Fruit fly (Drosophila melanogaster) whole organism, embryonic: Measurements from ENCODE around the gene CG33284.

Source experiments
- Antp ChIP-seq: fragments of 200-800 bp; sonication (Bioruptor generic); optimal IDR thresholded peaks from 3 replicates; lab custom pipeline; 2016; ENCODE audit warnings: missing biosample characterization, missing genetic modification characterization
- Atf6 ChIP-seq: fragments of 200-800 bp; sonication (Bioruptor generic); IDR thresholded peaks from 2 replicates; pipeline ENCODE4 v1.3.6; 2022; ENCODE audit warnings: missing biosample characterization, missing genetic modification characterization
- CG10209 ChIP-seq: fragments of 200-800 bp; sonication (Bioruptor generic); optimal IDR thresholded peaks from 3 replicates; lab custom pipeline; 2017; ENCODE audit warnings: missing biosample characterization, mild to moderate bottlenecking, missing genetic modification characterization, missing genetic modification reagents
- CG11093 ChIP-seq: fragments of 200-800 bp; sonication (Bioruptor generic); IDR thresholded peaks from 3 replicates; pipeline ENCODE4 v1.3.6; 2022; ENCODE audit warnings: missing biosample characterization, missing genetic modification characterization
- CG12236 ChIP-seq: fragments of 200-800 bp; sonication (Bioruptor generic); optimal IDR thresholded peaks from 2 replicates; lab custom pipeline; 2016; ENCODE audit warnings: missing biosample characterization, missing genetic modification characterization
- CG12299 ChIP-seq: fragments of 200-800 bp; sonication (Bioruptor generic); optimal IDR thresholded peaks from 2 replicates; lab custom pipeline; 2018; ENCODE audit warnings: missing biosample characterization, mild to moderate bottlenecking, missing genetic modification characterization
- CG12391 ChIP-seq: fragments of 200-800 bp; sonication (Bioruptor generic); optimal IDR thresholded peaks from 3 replicates; lab custom pipeline; 2018; ENCODE audit warnings: missing biosample characterization, mild to moderate bottlenecking, missing genetic modification characterization, moderate library complexity
- CG13894 ChIP-seq: fragments of 200-800 bp; sonication (Bioruptor generic); optimal IDR thresholded peaks from 3 replicates; lab custom pipeline; 2018; ENCODE audit warnings: missing biosample characterization, mild to moderate bottlenecking, missing genetic modification characterization, moderate library complexity
- CG15269 ChIP-seq: fragments of 200-800 bp; sonication (Bioruptor generic); optimal IDR thresholded peaks from 2 replicates; lab custom pipeline; 2018; ENCODE audit warnings: missing biosample characterization, mild to moderate bottlenecking, missing genetic modification characterization, moderate library complexity
- CG18011 ChIP-seq: fragments of 200-800 bp; sonication (Bioruptor generic); optimal IDR thresholded peaks from 2 replicates; lab custom pipeline; 2017; ENCODE audit warnings: missing biosample characterization, missing genetic modification characterization, mild to moderate bottlenecking, moderate library complexity, missing genotype
- CG31365 ChIP-seq: fragments of 200-800 bp; sonication (Bioruptor generic); optimal IDR thresholded peaks from 2 replicates; lab custom pipeline; 2018; ENCODE audit warnings: missing biosample characterization, mild to moderate bottlenecking, missing genetic modification characterization
- CG3995 ChIP-seq: fragments of 200-800 bp; sonication (Bioruptor generic); optimal IDR thresholded peaks from 3 replicates; lab custom pipeline; 2016; ENCODE audit warnings: missing biosample characterization, missing genetic modification characterization
- CG4282 ChIP-seq: fragments of 200-800 bp; sonication (Bioruptor generic); optimal IDR thresholded peaks from 2 replicates; lab custom pipeline; 2016; ENCODE audit warnings: missing biosample characterization, missing genetic modification characterization
- CG4328 ChIP-seq: fragments of 200-800 bp; sonication (Bioruptor generic); optimal IDR thresholded peaks from 3 replicates; lab custom pipeline; 2017; ENCODE audit warnings: missing biosample characterization, missing genetic modification reagents, missing genetic modification characterization
- CG4424 ChIP-seq: fragments of 200-800 bp; sonication (Bioruptor generic); optimal IDR thresholded peaks from 3 replicates; lab custom pipeline; 2016; ENCODE audit warnings: missing biosample characterization, missing genetic modification characterization
- CG4730 ChIP-seq: fragments of 200-800 bp; sonication (Bioruptor generic); IDR thresholded peaks from 2 replicates; pipeline ENCODE4 v1.3.6; 2022; ENCODE audit warnings: missing biosample characterization, missing genetic modification characterization
- CG7745 ChIP-seq: fragments of 200-800 bp; sonication (Bioruptor generic); optimal IDR thresholded peaks from 2 replicates; lab custom pipeline; 2018; ENCODE audit warnings: missing biosample characterization, mild to moderate bottlenecking, missing genetic modification characterization, moderate library complexity
- CG7987 ChIP-seq: fragments of 200-800 bp; sonication (Bioruptor generic); optimal IDR thresholded peaks from 2 replicates; lab custom pipeline; 2018; ENCODE audit warnings: missing biosample characterization, mild to moderate bottlenecking, missing genetic modification characterization, moderate library complexity
- CHES-1-like ChIP-seq: fragments of 200-800 bp; sonication (Bioruptor generic); optimal IDR thresholded peaks from 2 replicates; lab custom pipeline; 2016; ENCODE audit warnings: missing biosample characterization, missing genetic modification characterization
- Dad ChIP-seq: fragments of 200-800 bp; sonication (Bioruptor generic); optimal IDR thresholded peaks from 3 replicates; lab custom pipeline; 2016; ENCODE audit warnings: missing biosample characterization, missing genetic modification characterization
- Dll ChIP-seq: fragments of 200-800 bp; sonication (Bioruptor generic); IDR thresholded peaks from 4 replicates; pipeline ENCODE4 v1.3.6; 2022; ENCODE audit warnings: missing biosample characterization, missing genetic modification characterization; ENCODE audit not compliant: partially characterized antibody
- E2f1 ChIP-seq: fragments of 200-800 bp; sonication (Bioruptor generic); IDR thresholded peaks from 2 replicates; pipeline ENCODE4 v1.3.6; 2022; ENCODE audit warnings: missing biosample characterization, missing genetic modification characterization
- Fer1 ChIP-seq: fragments of 200-800 bp; sonication (Bioruptor generic); optimal IDR thresholded peaks from 2 replicates; lab custom pipeline; 2017; ENCODE audit warnings: missing biosample characterization, mild to moderate bottlenecking, missing genetic modification characterization
- GATAe ChIP-seq: fragments of 200-800 bp; sonication (Bioruptor generic); conservative IDR thresholded peaks from 2 replicates; pipeline ENCODE4 v1.3.6; 2022; ENCODE audit warnings: missing biosample characterization, missing genetic modification characterization
- H15 ChIP-seq: fragments of 200-800 bp; sonication (Bioruptor generic); IDR thresholded peaks from 3 replicates; pipeline ENCODE4 v1.3.6; 2022; ENCODE audit warnings: missing biosample characterization, missing genetic modification characterization
- H2.0 ChIP-seq: fragments of 200-800 bp; sonication (Bioruptor generic); IDR thresholded peaks from 2 replicates; pipeline ENCODE4 v1.3.6; 2022; ENCODE audit warnings: missing biosample characterization, missing genetic modification characterization
- Hr51 ChIP-seq, 2 experiments: fragments of 200-800 bp; sonication (Bioruptor generic); optimal IDR thresholded peaks; 2 replicates in 1 of 2; 3 replicates in 1 of 2; lab custom pipeline; 2016 to 2018; ENCODE audit warnings: missing biosample characterization in 2 of 2, missing genetic modification characterization in 2 of 2, mild to moderate bottlenecking in 1 of 2, moderate library complexity in 1 of 2
- MESR4 ChIP-seq: fragments of 200-800 bp; sonication (Bioruptor generic); optimal IDR thresholded peaks from 2 replicates; lab custom pipeline; 2018; ENCODE audit warnings: missing biosample characterization, mild to moderate bottlenecking, missing genetic modification characterization, moderate library complexity
- Nf-YA ChIP-seq: fragments of 200-800 bp; sonication (Bioruptor generic); IDR thresholded peaks from 2 replicates; pipeline ENCODE4 v1.3.6; 2022; ENCODE audit warnings: missing biosample characterization, missing genetic modification characterization
- Nf-YB ChIP-seq: fragments of 200-800 bp; sonication (Bioruptor generic); optimal IDR thresholded peaks from 3 replicates; lab custom pipeline; 2019; ENCODE audit warnings: missing biosample characterization, mild to moderate bottlenecking, missing genetic modification characterization, moderate library complexity
- Oli ChIP-seq: fragments of 200-800 bp; sonication (Bioruptor generic); optimal IDR thresholded peaks from 2 replicates; lab custom pipeline; 2018; ENCODE audit warnings: missing biosample characterization, mild to moderate bottlenecking, missing genetic modification characterization, moderate library complexity
- Stat92E ChIP-seq, 3 experiments: fragments of >200 bp in 2 of 3; fragments of 200-800 bp in 1 of 3; sonication (Bioruptor generic) in 1 of 3; optimal IDR thresholded peaks; 2 replicates each; lab custom pipeline; 2017 to 2019; ENCODE audit warnings: missing biosample characterization in 3 of 3, missing genetic modification characterization in 3 of 3, mild to moderate bottlenecking in 1 of 3, moderate library complexity in 1 of 3
- Taf1 ChIP-seq: fragments of 200-800 bp; sonication (Bioruptor generic); IDR thresholded peaks from 2 replicates; pipeline ENCODE4 v1.3.6; 2022; ENCODE audit warnings: missing biosample characterization, missing genetic modification characterization
- Vsx1 ChIP-seq: fragments of 200-800 bp; sonication (Bioruptor generic); optimal IDR thresholded peaks from 2 replicates; lab custom pipeline; 2017; ENCODE audit warnings: missing biosample characterization, mild to moderate bottlenecking, missing genetic modification characterization, missing genetic modification reagents
- abd-A ChIP-seq: fragments of 200-800 bp; sonication (Bioruptor generic); optimal IDR thresholded peaks from 3 replicates; lab custom pipeline; 2019; ENCODE audit warnings: missing biosample characterization, mild to moderate bottlenecking, missing genetic modification characterization, moderate library complexity
- chif ChIP-seq, 2 experiments: fragments of 200-800 bp; sonication (Bioruptor generic); optimal IDR thresholded peaks; 3 replicates each; lab custom pipeline; 2016; ENCODE audit warnings: missing biosample characterization in 2 of 2, missing genetic modification characterization in 2 of 2
- exex ChIP-seq: fragments of 200-800 bp; sonication (Bioruptor generic); optimal IDR thresholded peaks from 4 replicates; lab custom pipeline; 2018; ENCODE audit warnings: missing biosample characterization, mild to moderate bottlenecking, missing genetic modification characterization, moderate library complexity
- gcm2 ChIP-seq: fragments of 200-800 bp; sonication (Bioruptor generic); optimal IDR thresholded peaks from 2 replicates; lab custom pipeline; 2016; ENCODE audit warnings: missing biosample characterization, missing genetic modification characterization
- hb ChIP-seq: fragments of 200-800 bp; sonication (Bioruptor generic); IDR thresholded peaks from 3 replicates; pipeline ENCODE4 v1.3.6; 2022; ENCODE audit warnings: missing biosample characterization, missing genetic modification characterization; ENCODE audit not compliant: partially characterized antibody
- kay ChIP-seq: fragments of 200-800 bp; sonication (Bioruptor generic); optimal IDR thresholded peaks from 2 replicates; lab custom pipeline; 2016; ENCODE audit warnings: missing biosample characterization, missing genetic modification characterization
- knrl ChIP-seq: fragments of 200-800 bp; sonication (Bioruptor generic); IDR thresholded peaks from 3 replicates; pipeline ENCODE4 v1.3.6; 2022; ENCODE audit warnings: missing biosample characterization, missing genetic modification characterization; ENCODE audit not compliant: partially characterized antibody
- lab ChIP-seq: fragments of 200-800 bp; sonication (Bioruptor generic); optimal IDR thresholded peaks from 3 replicates; lab custom pipeline; 2017; ENCODE audit warnings: missing biosample characterization, missing genetic modification characterization, mild to moderate bottlenecking, moderate library complexity, missing genetic modification reagents
- lmd ChIP-seq: fragments of 200-800 bp; sonication (Bioruptor generic); IDR thresholded peaks from 2 replicates; pipeline ENCODE4 v1.3.6; 2022; ENCODE audit warnings: missing biosample characterization, missing genetic modification characterization
- luna ChIP-seq: fragments of 200-800 bp; sonication (Bioruptor generic); optimal IDR thresholded peaks from 2 replicates; lab custom pipeline; 2016; ENCODE audit warnings: missing biosample characterization, missing genetic modification characterization
- pum ChIP-seq: fragments of 200-800 bp; sonication (Bioruptor generic); optimal IDR thresholded peaks from 2 replicates; lab custom pipeline; 2016; ENCODE audit warnings: missing biosample characterization, missing genetic modification characterization
- scrt ChIP-seq: fragments of 200-800 bp; sonication (Bioruptor generic); optimal IDR thresholded peaks from 2 replicates; lab custom pipeline; 2018; ENCODE audit warnings: missing biosample characterization, mild to moderate bottlenecking, missing genetic modification characterization, moderate library complexity
- sima ChIP-seq: fragments of 200-800 bp; sonication (Bioruptor generic); optimal IDR thresholded peaks from 2 replicates; lab custom pipeline; 2016; ENCODE audit warnings: missing biosample characterization, missing genetic modification characterization
- sqz ChIP-seq: fragments of 200-800 bp; sonication (Bioruptor generic); optimal IDR thresholded peaks from 3 replicates; lab custom pipeline; 2018; ENCODE audit warnings: missing biosample characterization, mild to moderate bottlenecking, missing genetic modification characterization
- tup ChIP-seq: fragments of 200-800 bp; sonication (Bioruptor generic); optimal IDR thresholded peaks from 2 replicates; lab custom pipeline; 2016; ENCODE audit warnings: missing biosample characterization, mild to moderate bottlenecking, missing genetic modification characterization, moderate library complexity
- tx ChIP-seq: fragments of 200-800 bp; sonication (Bioruptor generic); optimal IDR thresholded peaks from 2 replicates; lab custom pipeline; 2016; ENCODE audit warnings: missing biosample characterization, missing genetic modification characterization

Gene CG33284

DNA sequence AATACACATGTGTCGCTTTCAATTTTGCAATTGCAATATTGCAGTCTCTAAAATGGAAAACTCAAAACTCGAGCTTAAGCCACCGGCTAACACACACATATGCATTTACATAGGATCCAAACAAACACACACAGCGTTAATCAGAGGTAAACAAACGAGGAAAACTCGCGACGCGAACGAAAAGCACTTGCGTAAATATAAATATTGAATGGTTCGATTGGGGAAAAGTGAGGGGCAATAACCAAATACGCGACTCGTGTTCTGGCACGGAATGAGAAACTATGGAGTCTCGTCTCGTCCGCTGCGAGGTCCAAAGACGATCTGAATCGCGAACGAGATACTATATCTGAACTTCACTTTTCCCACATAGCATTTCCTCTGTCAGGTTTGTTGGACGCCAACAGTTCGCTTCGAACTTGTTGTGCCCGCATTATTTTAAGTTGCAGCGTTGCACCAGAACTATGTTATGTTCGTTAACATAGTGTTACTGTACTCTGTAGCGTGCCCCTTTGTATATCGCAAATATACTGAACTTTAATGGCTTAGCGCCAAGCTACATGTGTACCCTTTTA, 7.4 kb downstream of the CG33284 start, which contains the start of gene ko (continued):
- TF ChIP-seq CG31365 (tag; lab: Kevin White, UChicago) (peak; percentile 30), CG12391 (peak; percentile 5), CG4282 (GFP tag; lab: Kevin White, UChicago) (no peak), Dll (GFP tag; lab: Robert Waterston, UW) (0 out of 4 replicates have a peak, but pooled peaks have one; percentile 9), pum (no peak), CHES-1-like (GFP tag; lab: Kevin White, UChicago) (no peak), sima (GFP tag; lab: Kevin White, UChicago) (no peak), knrl (GFP tag; lab: Robert Waterston, UW) (no peak), lab (GFP tag; lab: Kevin White, UChicago) (peak; percentile 64), CG12299 (peak; percentile 20), CG3995 (no peak), tup (no peak), H2.0 (GFP tag; lab: Robert Waterston, UW) (no peak), Nf-YB (GFP tag; lab: Kevin White, UChicago) (peak; percentile 42), Nf-YA (GFP tag; lab: Robert Waterston, UW) (no peak), Taf1 (no peak), hb (GFP tag; lab: Robert Waterston, UW) (no peak), Fer1 (no peak), CG12236 (GFP tag; lab: Kevin White, UChicago) (peak; percentile 23), CG4730 (GFP tag; lab: Robert Waterston, UW) (no peak), CG7745 (no peak), luna (GFP tag; lab: Kevin White, UChicago) (no peak), CG4328 (GFP tag; lab: Kevin White, UChicago) (peak; percentile 5), kay (no peak), CG11093 (no peak), CG13894 (no peak), MESR4 (GFP tag; lab: Kevin White, UChicago) (no peak), CG10209 (GFP tag; lab: Kevin White, UChicago) (peak; percentile 42), CG15269 (tag; lab: Kevin White, UChicago) (no peak), abd-A (tag; lab: Kevin White, UChicago) (no peak), Antp (no peak), CG18011 (GFP tag; lab: Kevin White, UChicago) (no peak), Vsx1 (GFP tag; lab: Kevin White, UChicago) (no peak), E2f1 (GFP tag; lab: Robert Waterston, UW) (no peak), gcm2 (no peak), exex (tag; lab: Kevin White, UChicago) (no peak), scrt (GFP tag; lab: Kevin White, UChicago) (no peak), GATAe (no peak), H15 (no peak), CG7987 (GFP tag; lab: Kevin White, UChicago) (peak; percentile 54), Dad (GFP tag; lab: Kevin White, UChicago) (no peak), chif (GFP tag; optimal IDR thresholded peaks at IDR 0.05; lab: Kevin White, UChicago) (no peak), sqz (GFP tag; lab: Kevin White, UChicago) (no peak), Hr51 (GFP tag; optimal IDR thresholded peaks at IDR 0.05; lab: Kevin White, UChicago) (no peak), Atf6 (GFP tag; lab: Robert Waterston, UW) (no peak; the same call in 1 of the 2 replicates), Oli (tag; lab: Kevin White, UChicago) (no peak), lmd (GFP tag; lab: Robert Waterston, UW) (no peak), tx (no peak), Stat92E (GFP tag; optimal IDR thresholded peaks at IDR 0.05; lab: Kevin White, UChicago) (no peak), CG4424 (GFP tag; lab: Kevin White, UChicago) (no peak)
